Worm (Caenorhabditis elegans): ENCODE measurements around the gene C11E4.7.

Gene C11E4.7

ce11 chrX:9637700-9638099 is 20.7 kb downstream of the C11E4.7 start (continued):
- TF ChIP-seq ceh-63 (GFP tag; optimal IDR thresholded peaks at IDR 0.05) (no peak), lir-3 (tag; optimal IDR thresholded peaks at IDR 0.05; ENCODE audit: poor library complexity) (no peak), F16B12.6 (tag; optimal IDR thresholded peaks at IDR 0.05) (no peak), elt-3 (tag; optimal IDR thresholded peaks at IDR 0.05) (no peak), mef-2 (tag; optimal IDR thresholded peaks at IDR 0.05) (no peak), ceh-8 (GFP tag; optimal IDR thresholded peaks at IDR 0.05) (no peak), lin-35 (GFP tag; optimal IDR thresholded peaks at IDR 0.05) (peak in 1 of 2 experiments; percentile 34), pqm-1 (tag; optimal IDR thresholded peaks at IDR 0.05) (no peak), ces-1 (GFP tag; optimal IDR thresholded peaks at IDR 0.05) (no peak), C34B4.2 (tag; optimal IDR thresholded peaks at IDR 0.05) (no peak), Y116A8C.19 (tag; optimal IDR thresholded peaks at IDR 0.05; ENCODE audit: borderline replicate concordance) (no peak), fkh-10 (GFP tag; optimal IDR thresholded peaks at IDR 0.05) (no peak), lin-39 (tag; optimal IDR thresholded peaks at IDR 0.05) (no peak), grh-1 (GFP tag; IDR thresholded peaks at IDR 0.05) (no peak)

- 0 out of 2 replicates have a peak, but pooled peaks have one; percentile 26 for TF ChIP-seq ceh-88 (GFP tag; IDR thresholded peaks at IDR 0.05)
- peak; percentile 16 for TF ChIP-seq sox-4 (tag; optimal IDR thresholded peaks at IDR 0.05)
- no peak for TF ChIP-seq efl-3 (GFP tag; optimal IDR thresholded peaks at IDR 0.05)
- no peak for TF ChIP-seq lin-15B (tag; optimal IDR thresholded peaks at IDR 0.05)
- TF ChIP-seq alr-1 (tag; optimal IDR thresholded peaks at IDR 0.05; ENCODE audit: borderline replicate concordance), result no peak
- no peak for TF ChIP-seq rnt-1 (tag; optimal IDR thresholded peaks at IDR 0.05)
- TF ChIP-seq hlh-17 (GFP tag; optimal IDR thresholded peaks at IDR 0.05; ENCODE audit: borderline replicate concordance), result no peak
- peak; percentile 38 for TF ChIP-seq nhr-47 (tag; optimal IDR thresholded peaks at IDR 0.05)
- TF ChIP-seq pag-3 (tag; optimal IDR thresholded peaks at IDR 0.05; ENCODE audit: borderline replicate concordance, insufficient read depth), result no peak
- TF ChIP-seq irx-1 (tag; optimal IDR thresholded peaks at IDR 0.05), result no peak
- peak; percentile 51 for TF ChIP-seq C16A3.4 (tag; optimal IDR thresholded peaks at IDR 0.05)
- TF ChIP-seq egl-27 (tag; optimal IDR thresholded peaks at IDR 0.05), result no peak
- TF ChIP-seq lsy-2 (tag; optimal IDR thresholded peaks at IDR 0.05), result peak; percentile 8 to 48
- TF ChIP-seq ztf-11 (tag; optimal IDR thresholded peaks at IDR 0.05), result no peak
- no peak for TF ChIP-seq F16B12.6 (tag; optimal IDR thresholded peaks at IDR 0.05)
- TF ChIP-seq nhr-237 (tag; optimal IDR thresholded peaks at IDR 0.05), result no peak
- no peak for TF ChIP-seq tbx-2 (tag; optimal IDR thresholded peaks at IDR 0.05)
- no peak for TF ChIP-seq ces-1 (GFP tag; optimal IDR thresholded peaks at IDR 0.05)
- peak; percentile 4 for TF ChIP-seq swsn-7 (tag; optimal IDR thresholded peaks at IDR 0.05)
- TF ChIP-seq nhr-19 (GFP tag; conservative IDR thresholded peaks at IDR 0.05), result peak; percentile 46
- TF ChIP-seq nhr-76 (tag; optimal IDR thresholded peaks at IDR 0.05), result no peak
- TF ChIP-seq unc-30 (tag; optimal IDR thresholded peaks at IDR 0.05), result no peak
- TF ChIP-seq tlp-1 (tag; optimal IDR thresholded peaks at IDR 0.05), result no peak
- TF ChIP-seq C34B4.2 (tag; optimal IDR thresholded peaks at IDR 0.05), result no peak
- TF ChIP-seq elt-3 (tag; optimal IDR thresholded peaks at IDR 0.05), result peak in 1 of 6 experiments; percentile 29
- TF ChIP-seq jun-1 (tag; optimal IDR thresholded peaks at IDR 0.05), result no peak
- TF ChIP-seq vab-15 (tag; optimal IDR thresholded peaks at IDR 0.05), result peak; percentile 20
- TF ChIP-seq nhr-28 (tag; optimal IDR thresholded peaks at IDR 0.05), result no peak
- no peak for TF ChIP-seq unc-62 (GFP tag; optimal IDR thresholded peaks at IDR 0.05)
- TF ChIP-seq aha-1 (tag; optimal IDR thresholded peaks at IDR 0.05), result no peak
- TF ChIP-seq blmp-1 (tag; optimal IDR thresholded peaks at IDR 0.05), result peak; percentile 75
- no peak for TF ChIP-seq ceh-90 (tag; optimal IDR thresholded peaks at IDR 0.05)
- peak; percentile 75 for TF ChIP-seq nhr-90 (tag; optimal IDR thresholded peaks at IDR 0.05; ENCODE audit: poor library complexity)
- TF ChIP-seq pqm-1 (tag; optimal IDR thresholded peaks at IDR 0.05), result no peak
- TF ChIP-seq fkh-10 (GFP tag; optimal IDR thresholded peaks at IDR 0.05), result no peak
- no peak for TF ChIP-seq lin-39 (tag; optimal IDR thresholded peaks at IDR 0.05)
- TF ChIP-seq ceh-8 (GFP tag; optimal IDR thresholded peaks at IDR 0.05), result peak; percentile 49
- TF ChIP-seq unc-130 (tag; optimal IDR thresholded peaks at IDR 0.05), result no peak
- TF ChIP-seq sup-37 (GFP tag; optimal IDR thresholded peaks at IDR 0.05), result no peak
- TF ChIP-seq lin-14 (GFP tag; optimal IDR thresholded peaks at IDR 0.05), result peak; percentile 80
- TF ChIP-seq nhr-12 (tag; optimal IDR thresholded peaks at IDR 0.05), result no peak
- peak; percentile 71 for TF ChIP-seq elt-2 (tag; optimal IDR thresholded peaks at IDR 0.05)
Observed at ce11 chrX:9638825-9639474, 21.9 kb downstream of the C11E4.7 start.
